Worm (Caenorhabditis elegans) whole organism, young adult: Measurements from ENCODE around the gene K05B2.2.

Experiments used
- B0019.2 ChIP-seq: fragments of 200-800 bp; sonication (Bioruptor generic); conservative IDR thresholded peaks from 2 replicates; pipeline ENCODE4 v1.3.6; 2022; ENCODE audit warnings: missing genetic modification reagents, missing genetic modification characterization, missing compliant biosample characterization
- C17E4.6 ChIP-seq: fragments of 200-800 bp; sonication (Bioruptor generic); IDR thresholded peaks from 2 replicates; pipeline ENCODE4 v1.3.6; 2022; ENCODE audit warnings: missing genetic modification reagents, missing genetic modification characterization, missing compliant biosample characterization
- D2030.7 ChIP-seq: fragments of 200-800 bp; sonication (Bioruptor generic); IDR thresholded peaks from 2 replicates; pipeline ENCODE4 v1.3.6; 2022; ENCODE audit warnings: missing genetic modification reagents, missing genetic modification characterization, missing compliant biosample characterization
- F37B4.10 ChIP-seq: fragments of 200-800 bp; sonication (Bioruptor generic); IDR thresholded peaks from 2 replicates; pipeline ENCODE4 v1.3.6; 2022; ENCODE audit warnings: missing genetic modification characterization, missing compliant biosample characterization
- F57C9.4 ChIP-seq: sonication (generic microtip); optimal IDR thresholded peaks from 2 replicates; lab custom pipeline; 2017; ENCODE audit warnings: mild to moderate bottlenecking, missing genetic modification characterization, missing compliant biosample characterization
- Y56A3A.18 ChIP-seq: fragments of 200-800 bp; sonication (Bioruptor generic); IDR thresholded peaks from 2 replicates; pipeline ENCODE4 v1.3.6; 2022; ENCODE audit warnings: missing genetic modification reagents, missing genetic modification characterization, missing compliant biosample characterization
- ZK185.1 ChIP-seq: sonication (generic microtip); optimal IDR thresholded peaks from 2 replicates; lab custom pipeline; 2016; ENCODE audit warnings: mild to moderate bottlenecking, missing genetic modification characterization, missing compliant biosample characterization; ENCODE audit not compliant: poor library complexity, severe bottlenecking
- attf-3 ChIP-seq: fragments of 200-800 bp; sonication (Bioruptor generic); conservative IDR thresholded peaks from 2 replicates; pipeline ENCODE4 v1.3.6; 2022; ENCODE audit warnings: missing genetic modification reagents, missing genetic modification characterization, missing compliant biosample characterization
- attf-6 ChIP-seq: fragments of 200-800 bp; sonication (Bioruptor generic); IDR thresholded peaks from 2 replicates; pipeline ENCODE4 v1.3.6; 2022; ENCODE audit warnings: missing genetic modification reagents, missing genetic modification characterization, missing compliant biosample characterization
- cebp-2 ChIP-seq: fragments of 200-800 bp; sonication (Bioruptor generic); IDR thresholded peaks from 2 replicates; pipeline ENCODE4 v1.3.6; 2022; ENCODE audit warnings: missing genetic modification characterization, missing compliant biosample characterization
- ceh-27 ChIP-seq: fragments of 200-800 bp; sonication (Bioruptor generic); optimal IDR thresholded peaks from 2 replicates; lab custom pipeline; 2018; ENCODE audit warnings: mild to moderate bottlenecking, missing genetic modification characterization, moderate library complexity, missing compliant biosample characterization
- egl-44 ChIP-seq: fragments of 200-800 bp; sonication (Bioruptor generic); IDR thresholded peaks from 2 replicates; pipeline ENCODE4 v1.3.6; 2022; ENCODE audit warnings: missing genetic modification reagents, missing genetic modification characterization, missing compliant biosample characterization
- fkh-3 ChIP-seq: sonication (generic microtip); optimal IDR thresholded peaks from 2 replicates; lab custom pipeline; 2016; ENCODE audit warnings: mild to moderate bottlenecking, missing genetic modification characterization, missing compliant biosample characterization
- hmg-20 ChIP-seq: fragments of 200-800 bp; sonication (Bioruptor generic); IDR thresholded peaks from 2 replicates; pipeline ENCODE4 v1.3.6; 2022; ENCODE audit warnings: missing genetic modification reagents, missing genetic modification characterization, missing compliant biosample characterization
- hrde-1 ChIP-seq: sonication (generic microtip); optimal IDR thresholded peaks from 2 replicates; lab custom pipeline; 2016; ENCODE audit warnings: missing genetic modification characterization, mild to moderate bottlenecking, missing compliant biosample characterization, moderate library complexity, missing genotype, missing genetic modification reagents, borderline replicate concordance
- let-526 ChIP-seq: fragments of 200-800 bp; sonication (Bioruptor generic); IDR thresholded peaks from 2 replicates; pipeline ENCODE4 v1.3.6; 2022; ENCODE audit warnings: missing genetic modification reagents, missing genetic modification characterization, missing compliant biosample characterization
- let-607 ChIP-seq, 2 experiments: fragments of 200-800 bp in 1 of 2; sonication (Bioruptor generic) in 1 of 2; sonication (generic microtip) in 1 of 2; optimal IDR thresholded peaks; 2 replicates each; lab custom pipeline; 2016 to 2018; ENCODE audit warnings: mild to moderate bottlenecking in 2 of 2, missing compliant biosample characterization in 2 of 2, missing genetic modification characterization in 2 of 2, moderate library complexity in 2 of 2, missing genotype in 1 of 2
- lsl-1 ChIP-seq: fragments of 200-800 bp; sonication (Bioruptor generic); optimal IDR thresholded peaks from 2 replicates; lab custom pipeline; 2018; ENCODE audit warnings: mild to moderate bottlenecking, missing genetic modification characterization, moderate library complexity, missing compliant biosample characterization
- madf-3 ChIP-seq: fragments of 200-800 bp; sonication (Bioruptor generic); IDR thresholded peaks from 2 replicates; pipeline ENCODE4 v1.3.6; 2022; ENCODE audit warnings: missing genetic modification reagents, missing genetic modification characterization, missing compliant biosample characterization
- mel-28 ChIP-seq: sonication (generic microtip); optimal IDR thresholded peaks from 2 replicates; lab custom pipeline; 2016; ENCODE audit warnings: borderline replicate concordance, mild to moderate bottlenecking, missing genetic modification characterization, missing compliant biosample characterization
- mes-4 ChIP-seq: sonication (generic microtip); optimal IDR thresholded peaks from 2 replicates; lab custom pipeline; 2016; ENCODE audit warnings: missing genotype, missing genetic modification characterization, missing compliant biosample characterization
- mxl-1 ChIP-seq: sonication (generic microtip); optimal IDR thresholded peaks from 2 replicates; lab custom pipeline; 2016; ENCODE audit warnings: missing genetic modification characterization, missing compliant biosample characterization
- nhr-80 ChIP-seq: sonication (generic microtip); optimal IDR thresholded peaks from 2 replicates; lab custom pipeline; 2016; ENCODE audit warnings: missing genetic modification characterization, missing compliant biosample characterization
- rpc-1 ChIP-seq, 2 experiments: fragments of 150-350 bp in 1 of 2; sonication (generic microtip) in 1 of 2; optimal IDR thresholded peaks; 2 replicates each; lab custom pipeline; 2014 to 2018; ENCODE audit warnings: missing biosample characterization in 1 of 2, missing genetic modification characterization in 1 of 2, missing genetic modification reagents in 1 of 2, missing genotype in 1 of 2
- snpc-1.1 ChIP-seq: sonication (generic microtip); optimal IDR thresholded peaks from 2 replicates; lab custom pipeline; 2017; ENCODE audit warnings: missing genetic modification characterization, mild to moderate bottlenecking, missing compliant biosample characterization, antibody characterized with exemption, moderate library complexity, missing genotype, missing genetic modification reagents; ENCODE audit not compliant: insufficient read depth
- snpc-1.3 ChIP-seq: sonication (generic microtip); optimal IDR thresholded peaks from 2 replicates; lab custom pipeline; 2017; ENCODE audit warnings: missing genetic modification characterization, mild to moderate bottlenecking, missing compliant biosample characterization, antibody characterized with exemption, moderate library complexity, missing genotype, missing genetic modification reagents; ENCODE audit not compliant: insufficient read depth
- snpc-4 ChIP-seq, 5 experiments: fragments of 150-350 bp in 1 of 5; sonication (generic microtip) in 4 of 5; optimal IDR thresholded peaks; 2 replicates each; lab custom pipeline; 2014 to 2018; ENCODE audit warnings: missing genetic modification characterization in 5 of 5, missing biosample characterization in 3 of 5, antibody characterized with exemption in 2 of 5, mild to moderate bottlenecking in 2 of 5, missing compliant biosample characterization in 2 of 5, missing genotype in 2 of 5, moderate library complexity in 2 of 5, missing genetic modification reagents in 1 of 5
- somi-1 ChIP-seq: fragments of 200-800 bp; sonication (Bioruptor generic); optimal IDR thresholded peaks from 2 replicates; lab custom pipeline; 2018; ENCODE audit warnings: mild to moderate bottlenecking, missing genetic modification characterization, missing compliant biosample characterization
- sptf-2 ChIP-seq: fragments of 200-800 bp; sonication (Bioruptor generic); optimal IDR thresholded peaks from 2 replicates; lab custom pipeline; 2018; ENCODE audit warnings: mild to moderate bottlenecking, missing genetic modification characterization, missing compliant biosample characterization
- xnd-1 ChIP-seq: sonication (generic microtip); optimal IDR thresholded peaks from 2 replicates; lab custom pipeline; 2016; ENCODE audit warnings: missing genotype, missing genetic modification reagents, missing genetic modification characterization, missing compliant biosample characterization
- zim-3 ChIP-seq: sonication (generic microtip); optimal IDR thresholded peaks from 2 replicates; lab custom pipeline; 2017; ENCODE audit warnings: mild to moderate bottlenecking, missing genetic modification characterization, moderate library complexity, missing compliant biosample characterization
- ztf-25 ChIP-seq: fragments of 200-800 bp; sonication (Bioruptor generic); IDR thresholded peaks from 2 replicates; pipeline ENCODE4 v1.3.6; 2022; ENCODE audit warnings: missing genetic modification reagents, missing genetic modification characterization, missing compliant biosample characterization

K05B2.2 gene

DNA sequence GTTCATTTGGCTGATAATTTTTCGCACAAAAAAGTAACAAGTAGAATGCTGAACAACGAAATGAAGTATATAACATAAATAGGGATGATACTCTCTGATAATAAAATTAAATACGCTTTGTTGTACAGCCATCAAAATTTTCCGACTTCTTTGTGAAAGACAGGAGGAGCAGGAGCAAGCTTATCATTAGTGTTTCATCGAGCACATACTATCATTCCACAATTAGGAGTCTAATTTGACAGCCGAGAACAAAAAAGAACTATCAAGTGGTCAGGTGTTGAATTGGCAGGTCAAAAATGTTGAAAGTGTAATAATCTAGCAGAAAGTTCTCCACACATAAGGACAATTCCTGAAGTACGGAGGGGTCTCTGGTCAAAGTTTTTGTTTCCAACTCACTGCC, 22.2 kb downstream of the K05B2.2 start:
- TF ChIP-seq ZK185.1: no peak
- TF ChIP-seq nhr-80 (tag; lab: Kevin White, UChicago): peak; percentile 88
- peak in 1 of 2 experiments; percentile 4 for TF ChIP-seq let-607 (tag; optimal IDR thresholded peaks at IDR 0.05; lab: Kevin White, UChicago)

DNA sequence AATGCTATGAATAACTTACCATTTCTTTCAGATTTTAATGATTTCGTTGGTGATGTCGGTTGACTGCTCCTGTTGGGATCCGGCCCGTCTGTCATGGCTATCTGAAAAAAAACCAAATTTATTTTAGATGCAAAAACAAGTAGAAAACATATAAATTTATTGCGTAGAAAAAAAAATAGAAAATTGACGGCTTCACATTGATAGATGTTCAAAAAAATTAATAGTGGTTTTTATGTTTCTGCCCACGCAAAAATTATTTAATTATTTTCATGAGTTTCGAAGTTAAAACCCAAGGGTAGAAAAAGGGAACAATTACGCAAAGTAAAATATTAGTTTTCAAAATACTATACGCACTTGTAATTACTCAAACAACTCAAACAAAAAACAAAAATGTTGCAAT, 23.8 kb downstream of the K05B2.2 start, which contains the start of gene mct-4:
TSS of gene mct-4 (minus strand) at position 101 of the 400 bp plus-strand sequence.
- TF ChIP-seq rpc-1 (optimal IDR thresholded peaks at IDR 0.05; lab: Kevin White, UChicago): no peak
- no peak for TF ChIP-seq rpc-1 (tag; optimal IDR thresholded peaks at IDR 0.05; lab: Kevin White, UChicago)
- no peak for TF ChIP-seq mxl-1 (tag; lab: Kevin White, UChicago)
- no peak for TF ChIP-seq cebp-2 (GFP tag; lab: Robert Waterston, UW)
- TF ChIP-seq zim-3 (tag; lab: Kevin White, UChicago): no peak
- TF ChIP-seq ztf-25 (GFP tag; lab: Robert Waterston, UW): no peak
- TF ChIP-seq attf-6 (GFP tag; lab: Robert Waterston, UW): no peak
- TF ChIP-seq somi-1: no peak
- TF ChIP-seq sptf-2 (GFP tag; lab: Kevin White, UChicago): no peak
- TF ChIP-seq madf-3 (GFP tag; lab: Robert Waterston, UW): no peak
- no peak for TF ChIP-seq lsl-1 (GFP tag; lab: Kevin White, UChicago)
- TF ChIP-seq snpc-4 (GFP tag; optimal IDR thresholded peaks at IDR 0.05; lab: Kevin White, UChicago): no peak
- TF ChIP-seq snpc-4 (tag; optimal IDR thresholded peaks at IDR 0.05; lab: Kevin White, UChicago): no peak
- TF ChIP-seq B0019.2 (GFP tag; lab: Robert Waterston, UW): no peak
- no peak for TF ChIP-seq hmg-20 (GFP tag; lab: Robert Waterston, UW)
- TF ChIP-seq xnd-1 (tag; lab: Kevin White, UChicago): no peak
- TF ChIP-seq, all 124 proteins: peak for 0

DNA sequence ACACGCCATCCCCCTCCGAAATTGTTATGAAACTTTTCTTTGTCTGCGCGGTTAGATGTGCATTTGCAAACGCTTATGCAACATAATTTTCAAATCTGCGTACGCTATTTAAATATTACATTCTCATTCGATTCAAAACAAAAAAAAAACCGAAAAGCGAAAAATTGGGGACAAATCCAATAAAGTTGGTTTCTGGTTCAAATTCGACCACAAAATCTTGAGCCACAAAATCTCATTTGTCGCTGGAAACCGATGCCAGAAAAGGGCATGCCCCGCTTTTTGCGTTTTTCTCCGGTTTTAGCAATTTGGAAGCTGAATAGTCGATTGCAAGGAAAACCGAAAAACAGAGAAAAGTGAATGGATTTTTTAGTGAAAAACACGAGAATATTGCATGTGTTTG, 26.1 kb downstream of the K05B2.2 start:
- TF ChIP-seq hrde-1 (tag; lab: Kevin White, UChicago) (no peak), attf-3 (no peak), cebp-2 (GFP tag; lab: Robert Waterston, UW) (no peak), F57C9.4 (tag; lab: Kevin White, UChicago) (no peak), snpc-1.3 (tag; lab: Kevin White, UChicago) (no peak)
- TF ChIP-seq, all 124 proteins: peak for 0

DNA sequence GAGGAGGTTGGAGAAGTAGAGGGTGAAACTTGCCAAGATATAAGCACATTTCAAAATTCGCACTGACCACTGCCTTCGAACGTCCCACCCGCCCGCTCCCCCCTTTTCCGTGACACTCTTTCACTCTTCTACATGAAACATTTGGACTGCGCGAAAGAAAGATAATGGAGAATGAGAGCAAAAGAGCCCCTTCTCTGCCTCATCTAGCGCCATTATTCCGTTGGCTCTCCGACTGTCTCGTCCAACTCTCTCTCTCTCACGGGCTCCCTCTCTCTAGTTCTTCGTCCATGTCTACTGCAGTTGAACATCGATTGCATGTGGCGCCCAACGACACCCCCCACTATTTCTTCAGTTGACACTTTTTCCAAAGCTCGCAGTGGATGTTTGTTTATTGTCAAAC, 27.1 kb downstream of the K05B2.2 start:
- TF ChIP-seq Y56A3A.18 (no peak), egl-44 (GFP tag; lab: Robert Waterston, UW) (no peak), mes-4 (tag; lab: Kevin White, UChicago) (no peak), D2030.7 (GFP tag; lab: Robert Waterston, UW) (no peak), snpc-1.3 (tag; lab: Kevin White, UChicago) (no peak), let-526 (GFP tag; lab: Robert Waterston, UW) (no peak), mel-28 (no peak), F37B4.10 (GFP tag; lab: Robert Waterston, UW) (0 out of 2 replicates have a peak, but pooled peaks have one; percentile 32)
- TF ChIP-seq, all 124 proteins: peak for 1

DNA sequence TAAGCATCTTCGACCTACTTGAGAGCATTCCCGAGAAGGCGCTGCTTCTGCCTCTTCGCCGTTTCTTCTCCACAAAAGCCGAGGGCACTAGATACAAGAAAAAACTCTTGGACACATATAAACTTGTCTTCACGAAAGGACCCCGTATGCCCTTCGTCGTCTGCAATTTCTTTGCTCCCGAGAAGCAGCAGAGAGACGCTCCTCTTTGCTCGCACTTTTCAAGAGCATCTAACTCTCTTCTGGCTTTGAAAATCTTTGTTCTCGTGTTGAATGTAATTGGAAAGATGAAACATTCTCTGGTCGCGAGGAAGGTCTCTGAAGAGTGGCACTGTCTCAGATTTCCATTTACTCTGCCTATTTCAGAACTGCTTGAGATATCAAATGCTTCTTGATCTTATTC, 33.1 kb downstream of the K05B2.2 start:
- no peak for TF ChIP-seq C17E4.6 (GFP tag; lab: Robert Waterston, UW)
- peak; percentile 47 for TF ChIP-seq ceh-27 (GFP tag; lab: Kevin White, UChicago)
- no peak for TF ChIP-seq attf-3
- no peak for TF ChIP-seq fkh-3
- TF ChIP-seq snpc-1.1: no peak
